Fruit fly (Drosophila melanogaster) whole organism, embryonic: ENCODE data around the gene CG42538.
A peak's percentile ranks its signal among the peaks of the same experiment; 100 is the strongest.

ENCODE experiments used
- Antp ChIP-seq: fragments of 200-800 bp; sonication (Bioruptor generic); optimal IDR thresholded peaks from 3 replicates; lab custom pipeline; 2016; ENCODE audit warnings: missing biosample characterization, missing genetic modification characterization
- CG10267 ChIP-seq: fragments of 200-800 bp; sonication (Bioruptor generic); optimal IDR thresholded peaks from 2 replicates; lab custom pipeline; 2018; ENCODE audit warnings: missing biosample characterization, mild to moderate bottlenecking, missing genetic modification characterization, moderate library complexity
- CG11398 ChIP-seq: fragments of 200-800 bp; sonication (Bioruptor generic); optimal IDR thresholded peaks from 2 replicates; lab custom pipeline; 2016; ENCODE audit warnings: missing biosample characterization, missing genetic modification characterization
- CG11456 ChIP-seq: fragments of 200-800 bp; sonication (Bioruptor generic); IDR thresholded peaks from 3 replicates; pipeline ENCODE4 v1.3.6; 2022; ENCODE audit warnings: missing biosample characterization, missing genetic modification characterization
- CG12299 ChIP-seq: fragments of 200-800 bp; sonication (Bioruptor generic); optimal IDR thresholded peaks from 2 replicates; lab custom pipeline; 2018; ENCODE audit warnings: missing biosample characterization, mild to moderate bottlenecking, missing genetic modification characterization
- CG14667 ChIP-seq: fragments of 200-800 bp; sonication (Bioruptor generic); IDR thresholded peaks from 2 replicates; pipeline ENCODE4 v1.3.6; 2022; ENCODE audit warnings: missing biosample characterization, missing genetic modification characterization
- CG16813 ChIP-seq: fragments of 200-800 bp; sonication (Bioruptor generic); IDR thresholded peaks from 3 replicates; pipeline ENCODE4 v1.3.6; 2022; ENCODE audit warnings: missing biosample characterization, missing genetic modification characterization; ENCODE audit not compliant: partially characterized antibody
- CG2678 ChIP-seq: fragments of 200-800 bp; sonication (Bioruptor generic); optimal IDR thresholded peaks from 3 replicates; lab custom pipeline; 2019; ENCODE audit warnings: missing biosample characterization, mild to moderate bottlenecking, missing genetic modification characterization, moderate library complexity
- CG31388 ChIP-seq: fragments of 200-800 bp; sonication (Bioruptor generic); optimal IDR thresholded peaks from 2 replicates; lab custom pipeline; 2016; ENCODE audit warnings: missing biosample characterization, missing genetic modification characterization
- CG3163 ChIP-seq: fragments of 200-800 bp; sonication (Bioruptor generic); optimal IDR thresholded peaks from 3 replicates; lab custom pipeline; 2016; ENCODE audit warnings: missing biosample characterization, missing genetic modification characterization
- CG4282 ChIP-seq: fragments of 200-800 bp; sonication (Bioruptor generic); optimal IDR thresholded peaks from 2 replicates; lab custom pipeline; 2016; ENCODE audit warnings: missing biosample characterization, missing genetic modification characterization
- CG4730 ChIP-seq: fragments of 200-800 bp; sonication (Bioruptor generic); IDR thresholded peaks from 2 replicates; pipeline ENCODE4 v1.3.6; 2022; ENCODE audit warnings: missing biosample characterization, missing genetic modification characterization
- CG6654 ChIP-seq: fragments of 200-800 bp; sonication (Bioruptor generic); optimal IDR thresholded peaks from 2 replicates; lab custom pipeline; 2017; ENCODE audit warnings: missing biosample characterization, mild to moderate bottlenecking, missing genetic modification characterization
- CG7357 ChIP-seq: fragments of 200-800 bp; sonication (Bioruptor generic); IDR thresholded peaks from 3 replicates; pipeline ENCODE4 v1.3.6; 2022; ENCODE audit warnings: missing biosample characterization, missing genetic modification characterization
- CG7839 ChIP-seq: fragments of 200-800 bp; sonication (Bioruptor generic); optimal IDR thresholded peaks from 3 replicates; lab custom pipeline; 2018; ENCODE audit warnings: missing biosample characterization, mild to moderate bottlenecking, missing genetic modification characterization, moderate library complexity
- CG7928 ChIP-seq: fragments of 200-800 bp; sonication (Bioruptor generic); optimal IDR thresholded peaks from 2 replicates; lab custom pipeline; 2017; ENCODE audit warnings: missing biosample characterization, mild to moderate bottlenecking, missing genetic modification characterization
- CG8359 ChIP-seq: fragments of 200-800 bp; sonication (Bioruptor generic); optimal IDR thresholded peaks from 2 replicates; lab custom pipeline; 2017; ENCODE audit warnings: missing biosample characterization, mild to moderate bottlenecking, missing genetic modification characterization, borderline replicate concordance
- CG8924 ChIP-seq: fragments of 200-800 bp; optimal IDR thresholded peaks from 3 replicates; lab custom pipeline; 2019; ENCODE audit warnings: missing biosample characterization, mild to moderate bottlenecking, missing genetic modification characterization, moderate library complexity
- Camta ChIP-seq: fragments of 200-800 bp; sonication (Bioruptor generic); optimal IDR thresholded peaks from 2 replicates; lab custom pipeline; 2016; ENCODE audit warnings: missing biosample characterization, missing genetic modification characterization
- D19A ChIP-seq: fragments of 200-800 bp; optimal IDR thresholded peaks from 3 replicates; lab custom pipeline; 2019; ENCODE audit warnings: missing biosample characterization, mild to moderate bottlenecking, missing genetic modification characterization, moderate library complexity
- Dfd ChIP-seq, 2 experiments: fragments of >200 bp; optimal IDR thresholded peaks; 2 replicates each; lab custom pipeline; 2017; ENCODE audit warnings: missing biosample characterization in 2 of 2, missing genetic modification characterization in 2 of 2
- Dref ChIP-seq: fragments of 200-800 bp; sonication (Bioruptor generic); IDR thresholded peaks from 2 replicates; pipeline ENCODE4 v1.3.6; 2022; ENCODE audit warnings: missing biosample characterization, missing genetic modification characterization
- Fer2 ChIP-seq: fragments of 200-800 bp; sonication (Bioruptor generic); optimal IDR thresholded peaks from 2 replicates; lab custom pipeline; 2018; ENCODE audit warnings: missing biosample characterization, mild to moderate bottlenecking, missing genetic modification characterization, moderate library complexity
- Lhr ChIP-seq: fragments of 200-800 bp; sonication (Bioruptor generic); optimal IDR thresholded peaks from 3 replicates; lab custom pipeline; 2017; ENCODE audit warnings: mild to moderate bottlenecking, missing biosample characterization, missing genetic modification reagents, missing genetic modification characterization
- Neu2 ChIP-seq: fragments of 200-800 bp; sonication (Bioruptor generic); optimal IDR thresholded peaks from 3 replicates; lab custom pipeline; 2016; ENCODE audit warnings: missing biosample characterization, missing genetic modification characterization, borderline replicate concordance
- Nf-YB ChIP-seq: fragments of 200-800 bp; sonication (Bioruptor generic); optimal IDR thresholded peaks from 3 replicates; lab custom pipeline; 2019; ENCODE audit warnings: missing biosample characterization, mild to moderate bottlenecking, missing genetic modification characterization, moderate library complexity
- Poxn ChIP-seq: fragments of 200-800 bp; sonication (Bioruptor generic); IDR thresholded peaks from 2 replicates; pipeline ENCODE4 v1.3.6; 2022; ENCODE audit warnings: missing biosample characterization, missing genetic modification characterization
- Spps ChIP-seq: fragments of 200-800 bp; sonication (Bioruptor generic); optimal IDR thresholded peaks from 2 replicates; lab custom pipeline; 2018; ENCODE audit warnings: missing biosample characterization, mild to moderate bottlenecking, missing genetic modification characterization
- abd-A ChIP-seq: fragments of 200-800 bp; sonication (Bioruptor generic); optimal IDR thresholded peaks from 3 replicates; lab custom pipeline; 2019; ENCODE audit warnings: missing biosample characterization, mild to moderate bottlenecking, missing genetic modification characterization, moderate library complexity
- ase ChIP-seq: fragments of 200-800 bp; sonication (Bioruptor generic); IDR thresholded peaks from 3 replicates; pipeline ENCODE4 v1.3.6; 2022; ENCODE audit warnings: missing biosample characterization, missing genetic modification characterization
- bcd ChIP-seq: fragments of 200-800 bp; sonication (Bioruptor generic); optimal IDR thresholded peaks from 2 replicates; lab custom pipeline; 2017; ENCODE audit warnings: missing biosample characterization, mild to moderate bottlenecking, missing genetic modification characterization
- br ChIP-seq: fragments of >200 bp; optimal IDR thresholded peaks from 2 replicates; lab custom pipeline; 2017
- disco-r ChIP-seq: fragments of 200-800 bp; sonication (Bioruptor generic); optimal IDR thresholded peaks from 2 replicates; lab custom pipeline; 2016; ENCODE audit warnings: missing biosample characterization, missing genetic modification characterization
- dpn ChIP-seq, 2 experiments: fragments of 200-800 bp; sonication (Bioruptor generic); optimal IDR thresholded peaks; 3 replicates each; lab custom pipeline; 2016; ENCODE audit warnings: missing biosample characterization in 2 of 2, missing genetic modification characterization in 2 of 2
- dysf ChIP-seq: fragments of 200-800 bp; sonication (Bioruptor generic); IDR thresholded peaks from 3 replicates; pipeline ENCODE4 v1.3.6; 2022; ENCODE audit warnings: missing biosample characterization, missing genetic modification characterization
- gsb-n ChIP-seq: fragments of 200-800 bp; sonication (Bioruptor generic); optimal IDR thresholded peaks from 3 replicates; lab custom pipeline; 2018; ENCODE audit warnings: missing biosample characterization, mild to moderate bottlenecking, missing genetic modification characterization
- knrl ChIP-seq: fragments of 200-800 bp; sonication (Bioruptor generic); IDR thresholded peaks from 3 replicates; pipeline ENCODE4 v1.3.6; 2022; ENCODE audit warnings: missing biosample characterization, missing genetic modification characterization; ENCODE audit not compliant: partially characterized antibody
- nau ChIP-seq: fragments of 200-800 bp; sonication (Bioruptor generic); optimal IDR thresholded peaks from 3 replicates; lab custom pipeline; 2017; ENCODE audit warnings: missing biosample characterization, mild to moderate bottlenecking, missing genetic modification characterization, missing genetic modification reagents
- pb ChIP-seq: fragments of 200-800 bp; sonication (Bioruptor generic); optimal IDR thresholded peaks from 3 replicates; lab custom pipeline; 2016; ENCODE audit warnings: missing biosample characterization, missing genetic modification characterization
- pnt ChIP-seq: fragments of 200-800 bp; sonication (Bioruptor generic); optimal IDR thresholded peaks from 3 replicates; lab custom pipeline; 2016; ENCODE audit warnings: missing biosample characterization, missing genetic modification characterization
- pum ChIP-seq: fragments of 200-800 bp; sonication (Bioruptor generic); optimal IDR thresholded peaks from 2 replicates; lab custom pipeline; 2016; ENCODE audit warnings: missing biosample characterization, missing genetic modification characterization
- rib ChIP-seq: fragments of 200-800 bp; sonication (Bioruptor generic); IDR thresholded peaks from 2 replicates; pipeline ENCODE4 v1.3.6; 2022; ENCODE audit warnings: missing biosample characterization, missing genetic modification characterization
- shn ChIP-seq: fragments of 200-800 bp; sonication (Bioruptor generic); optimal IDR thresholded peaks from 3 replicates; lab custom pipeline; 2016; ENCODE audit warnings: missing biosample characterization, missing genetic modification characterization
- sna ChIP-seq: fragments of 200-800 bp; sonication (Bioruptor generic); IDR thresholded peaks from 2 replicates; pipeline ENCODE4 v1.3.6; 2022; ENCODE audit warnings: missing biosample characterization, missing genetic modification characterization; ENCODE audit not compliant: partially characterized antibody
- sob ChIP-seq: fragments of 200-800 bp; sonication (Bioruptor generic); IDR thresholded peaks from 2 replicates; pipeline ENCODE4 v1.3.6; 2022; ENCODE audit warnings: missing biosample characterization, missing genetic modification characterization
- tap ChIP-seq: fragments of 200-800 bp; optimal IDR thresholded peaks from 3 replicates; lab custom pipeline; 2019; ENCODE audit warnings: missing biosample characterization, mild to moderate bottlenecking, missing genetic modification characterization, moderate library complexity
- tup ChIP-seq: fragments of 200-800 bp; sonication (Bioruptor generic); optimal IDR thresholded peaks from 2 replicates; lab custom pipeline; 2016; ENCODE audit warnings: missing biosample characterization, mild to moderate bottlenecking, missing genetic modification characterization, moderate library complexity
- twi ChIP-seq: fragments of 200-800 bp; optimal IDR thresholded peaks from 2 replicates; lab custom pipeline; 2019; ENCODE audit warnings: missing biosample characterization, mild to moderate bottlenecking, missing genetic modification characterization, moderate library complexity
- vfl ChIP-seq: fragments of 200-800 bp; sonication (Bioruptor generic); optimal IDR thresholded peaks from 2 replicates; lab custom pipeline; 2016; ENCODE audit warnings: missing biosample characterization, missing genetic modification characterization

CG42538 gene

DNA sequence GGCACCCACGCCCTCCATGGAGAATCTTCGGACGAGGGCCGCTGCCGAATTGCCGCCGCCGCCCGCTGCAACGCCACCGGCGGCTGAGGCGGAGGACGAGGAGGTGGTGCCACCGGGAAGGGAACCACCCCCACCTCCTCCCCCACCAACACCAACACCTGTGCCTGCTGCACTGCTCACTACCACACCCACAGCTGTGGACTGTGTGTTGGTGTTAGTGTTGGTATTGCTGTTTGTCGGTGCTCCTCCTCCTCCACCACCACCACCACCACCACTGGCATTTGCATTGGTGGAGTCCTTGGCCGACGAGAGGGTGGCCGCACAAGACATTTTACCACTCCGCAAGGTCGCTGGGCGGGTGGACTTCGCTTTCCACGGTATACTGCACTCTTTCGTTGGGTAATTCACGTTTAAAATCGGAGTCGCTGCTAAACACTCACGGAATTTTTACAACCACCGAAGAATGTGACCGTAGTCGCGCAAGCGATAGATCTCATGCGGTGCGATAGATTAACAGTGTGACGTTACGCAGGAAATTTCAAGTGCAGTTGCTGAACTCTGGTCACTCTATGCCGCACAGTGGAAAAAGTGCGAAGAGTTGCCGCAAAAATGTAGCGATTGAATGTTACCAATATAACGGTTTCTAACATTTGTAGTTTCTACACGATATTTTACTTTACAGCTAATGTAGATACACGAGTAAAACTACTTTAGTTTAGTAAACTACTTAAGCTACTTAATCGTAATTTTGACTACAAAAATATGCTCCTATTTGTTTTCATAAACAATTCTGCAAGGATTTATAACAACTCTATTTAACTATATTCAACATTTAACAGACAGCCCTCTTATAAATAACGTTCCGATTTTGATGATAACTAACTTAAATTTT is 22.8 kb upstream of the CG42538 start, which contains the start of gene mib1 (continued):
- TF ChIP-seq vfl (GFP tag; lab: Kevin White, UChicago) = no peak
- 0 out of 2 replicates have a peak, but pooled peaks have one; percentile 16 for TF ChIP-seq rib (GFP tag; lab: Robert Waterston, UW)
- TF ChIP-seq shn (GFP tag; lab: Kevin White, UChicago) = peak; percentile 27
- TF ChIP-seq Dfd (GFP tag; optimal IDR thresholded peaks at IDR 0.05; lab: Kevin White, UChicago) = no peak
- TF ChIP-seq CG4730 (GFP tag; lab: Robert Waterston, UW) = no peak
- TF ChIP-seq CG4282 (GFP tag; lab: Kevin White, UChicago) = peak; percentile 6
- no peak for TF ChIP-seq br
- no peak for TF ChIP-seq Camta (GFP tag; lab: Kevin White, UChicago)
- no peak for TF ChIP-seq pum (GFP tag; lab: Kevin White, UChicago)
- TF ChIP-seq pb (GFP tag; lab: Kevin White, UChicago) = no peak
- TF ChIP-seq Lhr (GFP tag; lab: Kevin White, UChicago) = peak; percentile 99
- peak; percentile 41 for TF ChIP-seq CG3163 (GFP tag; lab: Kevin White, UChicago)
- peak; percentile 52 for TF ChIP-seq bcd
- TF ChIP-seq tap (tag; lab: Kevin White, UChicago) = no peak
- TF ChIP-seq Poxn = no peak
- TF ChIP-seq knrl (GFP tag; lab: Robert Waterston, UW) = peak; percentile 89
- no peak for TF ChIP-seq nau (GFP tag; lab: Kevin White, UChicago)
- TF ChIP-seq Nf-YB (GFP tag; lab: Kevin White, UChicago) = peak; percentile 19
- peak; percentile 81 for TF ChIP-seq sna (GFP tag; lab: Robert Waterston, UW)
- TF ChIP-seq abd-A = peak; percentile 80
- no peak for TF ChIP-seq CG11398 (GFP tag; lab: Kevin White, UChicago)
- peak; percentile 42 for TF ChIP-seq CG8924
- TF ChIP-seq D19A (tag; lab: Kevin White, UChicago) = no peak
- no peak for TF ChIP-seq CG14667 (GFP tag; lab: Robert Waterston, UW)
- no peak for TF ChIP-seq CG8359 (GFP tag; lab: Kevin White, UChicago)
- TF ChIP-seq CG6654 (GFP tag; lab: Kevin White, UChicago) = no peak
- TF ChIP-seq CG12299 (tag; lab: Kevin White, UChicago) = peak; percentile 47
- TF ChIP-seq CG7928 = no peak
- no peak for TF ChIP-seq ase
- TF ChIP-seq Antp (GFP tag; lab: Kevin White, UChicago) = no peak
- peak; percentile 14 for TF ChIP-seq CG2678 (tag; lab: Kevin White, UChicago)
- no peak for TF ChIP-seq tup (GFP tag; lab: Kevin White, UChicago)
- peak; percentile 79 for TF ChIP-seq CG10267 (tag; lab: Kevin White, UChicago)
- TF ChIP-seq twi = peak; percentile 19
- peak; percentile 27; the same call in 1 of the 3 replicates for TF ChIP-seq dysf (GFP tag; lab: Robert Waterston, UW)
- no peak for TF ChIP-seq Spps
- TF ChIP-seq CG16813 (GFP tag; lab: Robert Waterston, UW) = peak; percentile 92
- TF ChIP-seq pnt (GFP tag; lab: Kevin White, UChicago) = no peak
- TF ChIP-seq disco-r (GFP tag; lab: Kevin White, UChicago) = peak; percentile 12
- peak; percentile 63; the same call in 2 of the 3 replicates for TF ChIP-seq CG11456
- TF ChIP-seq Fer2 (tag; lab: Kevin White, UChicago) = no peak
- TF ChIP-seq dpn (GFP tag; optimal IDR thresholded peaks at IDR 0.05; lab: Kevin White, UChicago) = peak in 1 of 2 experiments; percentile 32
- peak; percentile 55 for TF ChIP-seq gsb-n (tag; lab: Kevin White, UChicago)
- TF ChIP-seq sob = peak; percentile 65; the same call in 1 of the 2 replicates
- no peak for TF ChIP-seq Neu2 (GFP tag; lab: Kevin White, UChicago)
- no peak for TF ChIP-seq CG31388 (GFP tag; lab: Kevin White, UChicago)
- TF ChIP-seq CG7839 (tag; lab: Kevin White, UChicago) = no peak
- TF ChIP-seq CG7357 (GFP tag; lab: Robert Waterston, UW) = no peak
- peak; percentile 54 for TF ChIP-seq Dref (GFP tag; lab: Robert Waterston, UW)
